Fruit fly (Drosophila melanogaster) whole organism, adult: ENCODE measurements around the gene Cipc.

Experiments used
- CG11617 ChIP-seq: fragments of 200-800 bp; sonication (Bioruptor generic); optimal IDR thresholded peaks from 2 replicates; lab custom pipeline; 2017; ENCODE audit warnings: mild to moderate bottlenecking, missing biosample characterization, missing genetic modification reagents, missing genetic modification characterization
- CG12768 ChIP-seq: fragments of 200-800 bp; sonication (Bioruptor generic); optimal IDR thresholded peaks from 2 replicates; lab custom pipeline; 2017; ENCODE audit warnings: missing biosample characterization, missing genetic modification characterization, mild to moderate bottlenecking, moderate library complexity, missing genetic modification reagents
- CG14711 ChIP-seq: fragments of 200-800 bp; sonication (Bioruptor generic); optimal IDR thresholded peaks from 2 replicates; lab custom pipeline; 2018; ENCODE audit warnings: missing biosample characterization, mild to moderate bottlenecking, missing genetic modification characterization, moderate library complexity
- CG1620 ChIP-seq: fragments of 200-800 bp; sonication (Bioruptor generic); optimal IDR thresholded peaks from 2 replicates; lab custom pipeline; 2016; ENCODE audit warnings: missing biosample characterization, missing genetic modification characterization
- CG33017 ChIP-seq: fragments of 200-800 bp; sonication (Bioruptor generic); optimal IDR thresholded peaks from 2 replicates; lab custom pipeline; 2018; ENCODE audit warnings: missing biosample characterization, mild to moderate bottlenecking, missing genetic modification characterization, moderate library complexity
- CG5204 ChIP-seq: fragments of 200-800 bp; sonication (Bioruptor generic); optimal IDR thresholded peaks from 2 replicates; lab custom pipeline; 2016; ENCODE audit warnings: missing biosample characterization, missing genetic modification characterization
- CG7045 ChIP-seq: fragments of 200-800 bp; sonication (Bioruptor generic); optimal IDR thresholded peaks from 2 replicates; lab custom pipeline; 2017; ENCODE audit warnings: missing biosample characterization, mild to moderate bottlenecking, missing genetic modification characterization
- CG7101 ChIP-seq: fragments of 200-800 bp; sonication (Bioruptor generic); optimal IDR thresholded peaks from 2 replicates; lab custom pipeline; 2018; ENCODE audit warnings: missing biosample characterization, mild to moderate bottlenecking, missing genetic modification characterization, moderate library complexity
- Clk ChIP-seq: fragments of 200-800 bp; sonication (Bioruptor generic); optimal IDR thresholded peaks from 2 replicates; lab custom pipeline; 2017; ENCODE audit warnings: missing biosample characterization, missing genetic modification characterization
- Crg-1 ChIP-seq: fragments of 200-800 bp; sonication (Bioruptor generic); optimal IDR thresholded peaks from 2 replicates; lab custom pipeline; 2016; ENCODE audit warnings: missing biosample characterization, missing genetic modification characterization
- Hr96 ChIP-seq: fragments of 200-800 bp; sonication (Bioruptor generic); optimal IDR thresholded peaks from 2 replicates; lab custom pipeline; 2016; ENCODE audit warnings: missing biosample characterization, missing genetic modification characterization
- Mnt ChIP-seq: fragments of 200-800 bp; sonication (Bioruptor generic); optimal IDR thresholded peaks from 2 replicates; lab custom pipeline; 2016; ENCODE audit warnings: missing biosample characterization, mild to moderate bottlenecking, missing genetic modification characterization
- bab1 ChIP-seq: fragments of 200-800 bp; sonication (Bioruptor generic); optimal IDR thresholded peaks from 3 replicates; lab custom pipeline; 2019; ENCODE audit warnings: missing biosample characterization, mild to moderate bottlenecking, missing genetic modification characterization, moderate library complexity
- cic ChIP-seq: fragments of 200-800 bp; sonication (Bioruptor generic); optimal IDR thresholded peaks from 2 replicates; lab custom pipeline; 2017; ENCODE audit warnings: missing biosample characterization, mild to moderate bottlenecking, missing genetic modification characterization, moderate library complexity
- cnc ChIP-seq, 2 experiments: fragments of >200 bp; optimal IDR thresholded peaks; 2 replicates each; lab custom pipeline; 2017
- kay ChIP-seq: fragments of 200-800 bp; sonication (Bioruptor generic); peaks from one replicate; lab custom pipeline; 2016; ENCODE audit warnings: missing biosample characterization, missing genetic modification characterization, borderline replicate concordance
- ovo ChIP-seq: fragments of 200-800 bp; sonication (Bioruptor generic); optimal IDR thresholded peaks from 2 replicates; lab custom pipeline; 2016; ENCODE audit warnings: missing biosample characterization, missing genetic modification characterization
- pad ChIP-seq: fragments of 200-800 bp; sonication (Bioruptor generic); optimal IDR thresholded peaks from 3 replicates; lab custom pipeline; 2017; ENCODE audit warnings: missing biosample characterization, missing genetic modification characterization, mild to moderate bottlenecking, moderate library complexity, missing genetic modification reagents
- tj ChIP-seq: fragments of 200-800 bp; sonication (Bioruptor generic); optimal IDR thresholded peaks from 3 replicates; lab custom pipeline; 2017; ENCODE audit warnings: missing biosample characterization, mild to moderate bottlenecking, missing genetic modification characterization, moderate library complexity
- toe ChIP-seq: fragments of 200-800 bp; sonication (Bioruptor generic); optimal IDR thresholded peaks from 2 replicates; lab custom pipeline; 2016; ENCODE audit warnings: missing biosample characterization, missing genetic modification characterization

Gene Cipc

dm6 chr3R:26117465-26118081 lies 10.9 kb downstream of the Cipc start:
- no peak for TF ChIP-seq Hr96 (GFP tag; lab: Kevin White, UChicago)
- TF ChIP-seq pad (GFP tag; lab: Kevin White, UChicago), result peak; percentile 3
- TF ChIP-seq toe (GFP tag; lab: Kevin White, UChicago), result peak; percentile 33
- TF ChIP-seq CG14711, result peak; percentile 42
- peak; percentile 14 for TF ChIP-seq CG7101 (tag; lab: Kevin White, UChicago)
- peak; percentile 74 for TF ChIP-seq cic (GFP tag; lab: Kevin White, UChicago)
- no peak for TF ChIP-seq CG12768 (GFP tag; lab: Kevin White, UChicago)
- peak; percentile 19 for TF ChIP-seq kay
- TF ChIP-seq CG11617 (GFP tag; lab: Kevin White, UChicago), result no peak
- TF ChIP-seq Clk, result no peak
- peak; percentile 69 for TF ChIP-seq ovo (GFP tag; lab: Kevin White, UChicago)
- peak; percentile 50 for TF ChIP-seq Mnt (GFP tag; lab: Kevin White, UChicago)
- TF ChIP-seq CG5204 (GFP tag; lab: Kevin White, UChicago), result no peak
- no peak for TF ChIP-seq CG33017
- TF ChIP-seq tj, result peak; percentile 64
- TF ChIP-seq CG1620 (GFP tag; lab: Kevin White, UChicago), result no peak
- peak; percentile 18 for TF ChIP-seq CG7045
- no peak for TF ChIP-seq cnc (optimal IDR thresholded peaks at IDR 0.05; lab: Kevin White, UChicago)
- TF ChIP-seq bab1 (GFP tag; lab: Kevin White, UChicago), result no peak

- TF ChIP-seq CG11617 (GFP tag; lab: Kevin White, UChicago), result no peak
- TF ChIP-seq CG5204 (GFP tag; lab: Kevin White, UChicago), result no peak
- no peak for TF ChIP-seq Mnt (GFP tag; lab: Kevin White, UChicago)
- TF ChIP-seq cic (GFP tag; lab: Kevin White, UChicago), result no peak
- TF ChIP-seq CG7101 (tag; lab: Kevin White, UChicago), result no peak
- no peak for TF ChIP-seq cnc (optimal IDR thresholded peaks at IDR 0.05; lab: Kevin White, UChicago)
Observed at dm6 chr3R:26119993-26120392, 13.3 kb downstream of the Cipc start.

- TF ChIP-seq pad (GFP tag; lab: Kevin White, UChicago) (peak; percentile 40), CG11617 (GFP tag; lab: Kevin White, UChicago) (peak; percentile 81), CG33017 (peak; percentile 79), Hr96 (GFP tag; lab: Kevin White, UChicago) (peak; percentile 24), cic (GFP tag; lab: Kevin White, UChicago) (peak; percentile 53), CG1620 (GFP tag; lab: Kevin White, UChicago) (no peak), kay (peak; percentile 10), CG14711 (peak; percentile 63), CG5204 (GFP tag; lab: Kevin White, UChicago) (peak; percentile 57), CG12768 (GFP tag; lab: Kevin White, UChicago) (peak; percentile 47), Clk (no peak), ovo (GFP tag; lab: Kevin White, UChicago) (peak; percentile 54), bab1 (GFP tag; lab: Kevin White, UChicago) (no peak), tj (no peak), cnc (optimal IDR thresholded peaks at IDR 0.05; lab: Kevin White, UChicago) (no peak), Mnt (GFP tag; lab: Kevin White, UChicago) (peak; percentile 64), toe (GFP tag; lab: Kevin White, UChicago) (peak; percentile 36), CG7045 (peak; percentile 71), Crg-1 (GFP tag; lab: Kevin White, UChicago) (peak; percentile 80), CG7101 (tag; lab: Kevin White, UChicago) (peak; percentile 71)
Observed at dm6 chr3R:26121108-26121507, 14.4 kb downstream of the Cipc start.

DNA sequence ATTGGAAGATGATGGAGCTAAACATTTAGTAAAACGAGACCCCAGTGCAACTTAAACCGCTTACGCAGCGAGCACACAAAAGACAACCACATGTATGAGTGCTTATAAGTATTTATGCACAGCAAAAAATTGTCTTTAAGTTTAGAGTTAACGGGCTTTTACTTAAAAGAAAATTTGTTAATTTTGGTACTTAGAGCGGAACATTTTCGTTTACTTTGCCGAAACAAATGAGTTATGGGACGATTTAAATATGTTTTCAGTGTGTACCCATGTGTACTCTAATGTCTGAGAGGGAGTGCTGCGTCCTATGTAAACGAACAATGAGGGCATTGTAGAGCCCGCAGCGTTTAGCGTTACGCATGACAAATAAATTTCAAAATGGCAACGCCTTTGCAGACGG lies 15.1 kb downstream of the Cipc start:
- TF ChIP-seq toe (GFP tag; lab: Kevin White, UChicago) (no peak), CG5204 (GFP tag; lab: Kevin White, UChicago) (no peak), Mnt (GFP tag; lab: Kevin White, UChicago) (no peak), CG33017 (no peak), kay (no peak), Clk (no peak), pad (GFP tag; lab: Kevin White, UChicago) (no peak), ovo (GFP tag; lab: Kevin White, UChicago) (no peak), cic (GFP tag; lab: Kevin White, UChicago) (no peak), CG7045 (no peak), tj (no peak), Crg-1 (GFP tag; lab: Kevin White, UChicago) (no peak), CG1620 (GFP tag; lab: Kevin White, UChicago) (no peak), CG14711 (no peak), CG12768 (GFP tag; lab: Kevin White, UChicago) (no peak)

- no peak for TF ChIP-seq CG12768 (GFP tag; lab: Kevin White, UChicago)
- no peak for TF ChIP-seq Mnt (GFP tag; lab: Kevin White, UChicago)
- no peak for TF ChIP-seq Hr96 (GFP tag; lab: Kevin White, UChicago)
- TF ChIP-seq pad (GFP tag; lab: Kevin White, UChicago), result no peak
- no peak for TF ChIP-seq cnc (optimal IDR thresholded peaks at IDR 0.05; lab: Kevin White, UChicago)
- no peak for TF ChIP-seq CG7101 (tag; lab: Kevin White, UChicago)
- no peak for TF ChIP-seq ovo (GFP tag; lab: Kevin White, UChicago)
- no peak for TF ChIP-seq Crg-1 (GFP tag; lab: Kevin White, UChicago)
- no peak for TF ChIP-seq Clk
- no peak for TF ChIP-seq CG11617 (GFP tag; lab: Kevin White, UChicago)
- no peak for TF ChIP-seq cic (GFP tag; lab: Kevin White, UChicago)
Observed at dm6 chr3R:26122896-26123295, 16.2 kb downstream of the Cipc start.
